Worm (Caenorhabditis elegans) whole organism, late embryonic: Measurements from ENCODE around the gene F26F12.8.

Source experiments
- ahr-1 ChIP-seq: sonication (generic microtip); optimal IDR thresholded peaks from 2 replicates; lab custom pipeline; 2016; ENCODE audit warnings: missing genetic modification characterization, missing compliant biosample characterization
- ceh-48 ChIP-seq: sonication (generic microtip); optimal IDR thresholded peaks from 2 replicates; lab custom pipeline; 2016; ENCODE audit warnings: missing genetic modification characterization, inconsistent platforms, missing compliant biosample characterization
- elt-2 ChIP-seq: sonication (generic microtip); optimal IDR thresholded peaks from 2 replicates; lab custom pipeline; 2016; ENCODE audit warnings: missing genetic modification reagents, missing genetic modification characterization, missing compliant biosample characterization
- ets-4 ChIP-seq: sonication (generic microtip); optimal IDR thresholded peaks from 2 replicates; lab custom pipeline; 2016; ENCODE audit warnings: missing genetic modification characterization, missing compliant biosample characterization
- hlh-30 ChIP-seq: sonication (generic microtip); optimal IDR thresholded peaks from 2 replicates; lab custom pipeline; 2017; ENCODE audit warnings: antibody characterized with exemption, missing genetic modification characterization, missing compliant biosample characterization; ENCODE audit not compliant: insufficient read depth
- lin-11 ChIP-seq: fragments of 200-800 bp; sonication (Bioruptor generic); optimal IDR thresholded peaks from 2 replicates; lab custom pipeline; 2018; ENCODE audit warnings: mild to moderate bottlenecking, missing genetic modification characterization, missing compliant biosample characterization
- mec-3 ChIP-seq: sonication (generic microtip); optimal IDR thresholded peaks from 2 replicates; lab custom pipeline; 2016; ENCODE audit warnings: borderline replicate concordance, missing genetic modification characterization, missing compliant biosample characterization
- nhr-11 ChIP-seq: fragments of 150-350 bp; optimal IDR thresholded peaks from 2 replicates; lab custom pipeline; 2014; ENCODE audit warnings: missing biosample characterization, missing genetic modification characterization
- sdc-2 ChIP-seq: sonication (generic microtip); optimal IDR thresholded peaks from 2 replicates; lab custom pipeline; 2016; ENCODE audit warnings: missing genotype, missing genetic modification characterization, missing compliant biosample characterization

DNA sequence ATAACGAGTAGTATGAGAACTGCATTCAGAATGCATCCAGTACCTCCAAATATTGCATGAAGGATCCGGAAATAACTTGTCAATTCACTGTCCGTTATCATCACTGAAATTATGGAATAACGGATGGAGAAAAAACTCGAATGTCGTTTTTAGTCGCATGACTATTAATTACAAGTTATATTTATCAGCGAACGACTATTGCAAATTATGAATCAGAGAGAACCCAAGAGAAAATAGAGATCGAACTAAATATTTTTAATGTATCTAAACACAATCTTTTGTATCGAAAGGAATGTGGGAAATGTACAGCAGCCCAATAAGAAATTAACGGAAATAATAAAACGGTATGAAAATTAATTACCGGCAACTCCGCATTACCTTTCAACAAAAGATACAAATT is 37.6 kb upstream of the F26F12.8 start, which contains the start of gene srd-16:
- TF ChIP-seq elt-2 (tag; lab: Kevin White, UChicago) (no peak), ceh-48 (tag; lab: Kevin White, UChicago) (no peak), nhr-11 (no peak), mec-3 (tag; lab: Kevin White, UChicago) (no peak), ahr-1 (tag; lab: Kevin White, UChicago) (no peak), hlh-30 (tag; lab: Kevin White, UChicago) (no peak), lin-11 (no peak), ets-4 (tag; lab: Kevin White, UChicago) (no peak), sdc-2 (tag; lab: Kevin White, UChicago) (no peak)
